Fruit fly (Drosophila melanogaster) whole organism, prepupa: Measurements from ENCODE around the gene CG9922.
A peak's percentile ranks its signal among the peaks of the same experiment; 100 is the strongest.

Experiments used
- CG10669 ChIP-seq: fragments of 200-800 bp; sonication (Bioruptor generic); optimal IDR thresholded peaks from 3 replicates; lab custom pipeline; 2018; ENCODE audit warnings: missing biosample characterization, mild to moderate bottlenecking, missing genetic modification characterization, moderate library complexity
- CG11294 ChIP-seq: fragments of 200-800 bp; sonication (Bioruptor generic); IDR thresholded peaks from 2 replicates; pipeline ENCODE4 v1.3.6; 2022; ENCODE audit warnings: missing biosample characterization, missing genetic modification characterization
- CG11762 ChIP-seq: fragments of 200-800 bp; sonication (Bioruptor generic); optimal IDR thresholded peaks from 3 replicates; lab custom pipeline; 2016; ENCODE audit warnings: missing biosample characterization, missing genetic modification characterization; ENCODE audit not compliant: insufficient read depth
- CG11902 ChIP-seq: fragments of 200-800 bp; sonication (Bioruptor generic); optimal IDR thresholded peaks from 3 replicates; lab custom pipeline; 2016; ENCODE audit warnings: missing biosample characterization, missing genetic modification characterization
- CG15336 ChIP-seq: fragments of 200-800 bp; sonication (Bioruptor generic); IDR thresholded peaks from 2 replicates; pipeline ENCODE4 v1.3.6; 2022; ENCODE audit warnings: missing biosample characterization, missing genetic modification characterization
- CG1621 ChIP-seq: fragments of 200-800 bp; sonication (Bioruptor generic); optimal IDR thresholded peaks from 3 replicates; lab custom pipeline; 2018; ENCODE audit warnings: missing biosample characterization, mild to moderate bottlenecking, missing genetic modification characterization
- CG16779 ChIP-seq: fragments of 200-800 bp; sonication (Bioruptor generic); optimal IDR thresholded peaks from 3 replicates; lab custom pipeline; 2017; ENCODE audit warnings: missing biosample characterization, mild to moderate bottlenecking, missing genetic modification characterization
- CG3032 ChIP-seq: fragments of 200-800 bp; optimal IDR thresholded peaks from 2 replicates; lab custom pipeline; 2019; ENCODE audit warnings: missing biosample characterization, mild to moderate bottlenecking, missing genetic modification characterization, moderate library complexity
- CG31627 ChIP-seq: fragments of 200-800 bp; sonication (Bioruptor generic); optimal IDR thresholded peaks from 3 replicates; lab custom pipeline; 2016; ENCODE audit warnings: missing biosample characterization, missing genetic modification characterization
- CG3919 ChIP-seq: fragments of 200-800 bp; sonication (Bioruptor generic); optimal IDR thresholded peaks from 3 replicates; lab custom pipeline; 2016; ENCODE audit warnings: missing biosample characterization, missing genetic modification characterization
- CG4318 ChIP-seq: fragments of 200-800 bp; sonication (Bioruptor generic); optimal IDR thresholded peaks from 3 replicates; lab custom pipeline; 2017; ENCODE audit warnings: missing biosample characterization, mild to moderate bottlenecking, missing genetic modification characterization
- CG6163 ChIP-seq: fragments of 200-800 bp; sonication (Bioruptor generic); IDR thresholded peaks from 3 replicates; pipeline ENCODE4 v1.3.6; 2022; ENCODE audit warnings: missing biosample characterization, missing genetic modification characterization
- CG6276 ChIP-seq: fragments of 200-800 bp; sonication (Bioruptor generic); optimal IDR thresholded peaks from 2 replicates; lab custom pipeline; 2017; ENCODE audit warnings: missing biosample characterization, mild to moderate bottlenecking, missing genetic modification characterization
- CG6792 ChIP-seq: fragments of 200-800 bp; sonication (Bioruptor generic); optimal IDR thresholded peaks from 3 replicates; lab custom pipeline; 2016; ENCODE audit warnings: missing biosample characterization, missing genetic modification characterization
- CG6808 ChIP-seq: fragments of 200-800 bp; sonication (Bioruptor generic); optimal IDR thresholded peaks from 3 replicates; lab custom pipeline; 2017; ENCODE audit warnings: missing biosample characterization, missing genetic modification characterization, mild to moderate bottlenecking, moderate library complexity, missing genetic modification reagents
- CG7368 ChIP-seq: fragments of 200-800 bp; sonication (Bioruptor generic); optimal IDR thresholded peaks from 3 replicates; lab custom pipeline; 2016; ENCODE audit warnings: missing biosample characterization, missing genetic modification characterization
- CG8319 ChIP-seq: fragments of 200-800 bp; sonication (Bioruptor generic); optimal IDR thresholded peaks from 3 replicates; lab custom pipeline; 2016; ENCODE audit warnings: missing biosample characterization, missing genetic modification characterization
- CG9139 ChIP-seq: fragments of 200-800 bp; sonication (Bioruptor generic); optimal IDR thresholded peaks from 3 replicates; lab custom pipeline; 2017; ENCODE audit warnings: missing biosample characterization, mild to moderate bottlenecking, missing genetic modification characterization
- Eip78C ChIP-seq: fragments of 200-800 bp; sonication (Bioruptor generic); peaks from one replicate; lab custom pipeline; 2016; ENCODE audit warnings: missing biosample characterization, missing genetic modification characterization
- Ets96B ChIP-seq: fragments of 200-800 bp; optimal IDR thresholded peaks from 2 replicates; lab custom pipeline; 2019; ENCODE audit warnings: missing biosample characterization, mild to moderate bottlenecking, missing genetic modification characterization, moderate library complexity
- Gug ChIP-seq: fragments of 200-800 bp; sonication (Bioruptor generic); IDR thresholded peaks from 2 replicates; pipeline ENCODE4 v1.3.6; 2022; ENCODE audit warnings: missing biosample characterization, missing genetic modification characterization
- Hr38 ChIP-seq: sonication (Bioruptor generic); optimal IDR thresholded peaks from 2 replicates; lab custom pipeline; 2016; ENCODE audit warnings: missing biosample characterization, missing genetic modification characterization
- Hr39 ChIP-seq: fragments of 200-800 bp; sonication (Bioruptor generic); optimal IDR thresholded peaks from 2 replicates; lab custom pipeline; 2016; ENCODE audit warnings: missing biosample characterization, missing genetic modification characterization
- Hr4 ChIP-seq: fragments of 200-800 bp; sonication (Bioruptor generic); optimal IDR thresholded peaks from 3 replicates; lab custom pipeline; 2016; ENCODE audit warnings: missing biosample characterization, missing genetic modification characterization
- Lpt ChIP-seq: fragments of 200-800 bp; sonication (Bioruptor generic); optimal IDR thresholded peaks from 3 replicates; lab custom pipeline; 2016; ENCODE audit warnings: missing biosample characterization, missing genetic modification characterization
- Met ChIP-seq: fragments of 200-800 bp; sonication (Bioruptor generic); optimal IDR thresholded peaks from 3 replicates; lab custom pipeline; 2016; ENCODE audit warnings: missing biosample characterization, missing genetic modification characterization
- OdsH ChIP-seq: fragments of 200-800 bp; sonication (Bioruptor generic); optimal IDR thresholded peaks from 3 replicates; lab custom pipeline; 2016; ENCODE audit warnings: missing biosample characterization, missing genetic modification characterization
- Sox14 ChIP-seq: fragments of 200-800 bp; sonication (Bioruptor generic); optimal IDR thresholded peaks from 3 replicates; lab custom pipeline; 2016; ENCODE audit warnings: missing biosample characterization, missing genetic modification characterization
- Sox15 ChIP-seq: fragments of 200-800 bp; sonication (Bioruptor generic); optimal IDR thresholded peaks from 3 replicates; lab custom pipeline; 2016; ENCODE audit warnings: missing biosample characterization, missing genetic modification characterization
- cyc ChIP-seq: fragments of 200-800 bp; sonication (Bioruptor generic); optimal IDR thresholded peaks from 3 replicates; lab custom pipeline; 2016; ENCODE audit warnings: missing biosample characterization, missing genetic modification characterization
- dac ChIP-seq: fragments of 200-800 bp; sonication (Bioruptor generic); optimal IDR thresholded peaks from 2 replicates; lab custom pipeline; 2017; ENCODE audit warnings: missing biosample characterization, mild to moderate bottlenecking, missing genetic modification characterization
- eg ChIP-seq: fragments of 200-800 bp; sonication (Bioruptor generic); IDR thresholded peaks from 3 replicates; pipeline ENCODE4 v1.3.6; 2022; ENCODE audit warnings: missing biosample characterization, missing genetic modification characterization
- esn ChIP-seq: fragments of 200-800 bp; sonication (Bioruptor generic); optimal IDR thresholded peaks from 2 replicates; lab custom pipeline; 2016; ENCODE audit warnings: missing biosample characterization, mild to moderate bottlenecking, missing genetic modification characterization, moderate library complexity
- fd85E ChIP-seq: fragments of 200-800 bp; sonication (Bioruptor generic); optimal IDR thresholded peaks from 3 replicates; lab custom pipeline; 2016; ENCODE audit warnings: missing biosample characterization, missing genetic modification characterization
- fkh ChIP-seq: fragments of 200-800 bp; sonication (Bioruptor generic); optimal IDR thresholded peaks from 3 replicates; lab custom pipeline; 2017; ENCODE audit warnings: missing biosample characterization, mild to moderate bottlenecking, missing genetic modification characterization, moderate library complexity
- lz ChIP-seq: fragments of 200-800 bp; sonication (Bioruptor generic); optimal IDR thresholded peaks from 3 replicates; lab custom pipeline; 2016; ENCODE audit warnings: missing biosample characterization, missing genetic modification characterization
- net ChIP-seq: fragments of 200-800 bp; sonication (Bioruptor generic); optimal IDR thresholded peaks from 3 replicates; lab custom pipeline; 2016; ENCODE audit warnings: missing biosample characterization, missing genetic modification characterization
- pdm3 ChIP-seq: fragments of 200-800 bp; sonication (Bioruptor generic); optimal IDR thresholded peaks from 3 replicates; lab custom pipeline; 2016; ENCODE audit warnings: missing biosample characterization, missing genetic modification characterization
- spab ChIP-seq: fragments of 200-800 bp; sonication (Bioruptor generic); optimal IDR thresholded peaks from 2 replicates; lab custom pipeline; 2017; ENCODE audit warnings: missing biosample characterization, mild to moderate bottlenecking, missing genetic modification characterization, missing genetic modification reagents
- ss ChIP-seq, 2 experiments: fragments of 200-800 bp; sonication (Bioruptor generic); optimal IDR thresholded peaks; 2 replicates in 1 of 2; 3 replicates in 1 of 2; lab custom pipeline; 2017 to 2018; ENCODE audit warnings: mild to moderate bottlenecking in 2 of 2, missing biosample characterization in 2 of 2, missing genetic modification characterization in 2 of 2, moderate library complexity in 1 of 2
- svp ChIP-seq: fragments of 200-800 bp; sonication (Bioruptor generic); peaks from one replicate; lab custom pipeline; 2016; ENCODE audit warnings: missing biosample characterization, missing genetic modification characterization
- topi ChIP-seq: fragments of 200-800 bp; sonication (Bioruptor generic); optimal IDR thresholded peaks from 3 replicates; lab custom pipeline; 2016; ENCODE audit warnings: missing biosample characterization, missing genetic modification characterization
- vri ChIP-seq: fragments of 200-800 bp; sonication (Bioruptor generic); optimal IDR thresholded peaks from 3 replicates; lab custom pipeline; 2016; ENCODE audit warnings: missing biosample characterization, mild to moderate bottlenecking, missing genetic modification characterization

Gene CG9922

DNA sequence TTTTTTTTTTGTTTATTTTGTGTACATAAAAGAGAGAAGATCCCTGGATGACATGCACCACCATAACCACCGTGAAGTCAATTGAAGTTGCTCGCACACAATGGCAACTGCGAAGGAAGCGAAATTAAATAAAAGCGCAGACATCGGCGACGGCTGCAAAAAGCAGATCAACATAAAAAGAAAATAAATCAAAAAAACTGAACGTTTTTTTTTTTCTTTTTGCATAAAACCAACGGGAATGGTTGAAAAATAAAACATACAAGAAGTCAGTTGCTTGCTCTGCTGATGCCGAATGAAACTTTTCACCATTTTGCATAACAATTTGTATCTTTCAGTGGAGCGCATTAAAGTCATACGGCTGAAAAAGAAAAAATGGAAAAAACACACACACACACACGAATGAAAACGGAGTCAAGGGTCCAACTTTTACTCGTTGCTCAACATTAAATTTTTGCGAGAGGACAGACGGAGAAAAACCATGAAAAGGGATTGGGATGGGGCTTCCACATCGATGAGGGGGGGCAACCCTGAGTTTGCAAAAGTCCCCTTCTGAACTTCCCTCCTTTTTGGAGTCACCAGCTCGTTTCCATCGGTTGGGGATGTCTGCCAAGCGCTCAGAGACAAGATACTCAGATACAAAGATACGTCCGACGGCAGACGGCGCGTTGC, 29.8 kb downstream of the CG9922 start (continued):
- TF ChIP-seq Hr38 (GFP tag; lab: Kevin White, UChicago) (no peak), cyc (GFP tag; lab: Kevin White, UChicago) (peak; percentile 55), OdsH (GFP tag; lab: Kevin White, UChicago) (peak; percentile 51), CG10669 (GFP tag; lab: Kevin White, UChicago) (peak; percentile 61), CG4318 (GFP tag; lab: Kevin White, UChicago) (no peak), Hr4 (GFP tag; lab: Kevin White, UChicago) (peak; percentile 52), spab (GFP tag; lab: Kevin White, UChicago) (peak; percentile 65), pdm3 (GFP tag; lab: Kevin White, UChicago) (peak; percentile 67), CG16779 (tag; lab: Kevin White, UChicago) (peak; percentile 74), esn (peak; percentile 56), CG7368 (peak; percentile 60), Met (peak; percentile 75), Gug (GFP tag; lab: Robert Waterston, UW) (no peak), eg (peak; percentile 72), CG6808 (peak; percentile 75), CG11762 (peak; percentile 50), Hr39 (GFP tag; lab: Kevin White, UChicago) (peak; percentile 75)

DNA sequence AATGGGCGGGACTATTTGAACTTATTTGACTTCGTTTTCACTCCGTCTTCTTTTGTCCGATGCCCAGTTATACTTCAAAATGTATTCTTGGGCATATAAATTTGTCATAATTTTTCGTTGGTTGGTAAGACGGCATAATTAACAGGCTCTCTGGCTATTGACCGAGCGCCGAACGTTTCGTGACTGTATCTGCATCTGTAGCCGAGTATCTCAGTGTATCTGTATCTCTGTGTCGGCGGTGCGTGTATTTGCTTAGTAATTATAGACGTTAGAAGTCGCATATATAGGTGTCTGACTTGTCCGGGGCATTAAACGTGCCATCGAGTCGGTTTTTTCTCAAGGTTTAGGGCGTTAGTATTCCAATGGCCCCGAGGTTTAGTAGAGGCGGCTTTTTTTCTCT, 31.0 kb downstream of the CG9922 start:
- TF ChIP-seq fkh (GFP tag; lab: Kevin White, UChicago), result peak; percentile 91
- no peak for TF ChIP-seq CG3919 (GFP tag; lab: Kevin White, UChicago)
- no peak for TF ChIP-seq fd85E (GFP tag; lab: Kevin White, UChicago)
- TF ChIP-seq CG3032 (tag; lab: Kevin White, UChicago), result no peak
- TF ChIP-seq CG1621 (tag; lab: Kevin White, UChicago), result no peak
- TF ChIP-seq CG6808, result no peak

DNA sequence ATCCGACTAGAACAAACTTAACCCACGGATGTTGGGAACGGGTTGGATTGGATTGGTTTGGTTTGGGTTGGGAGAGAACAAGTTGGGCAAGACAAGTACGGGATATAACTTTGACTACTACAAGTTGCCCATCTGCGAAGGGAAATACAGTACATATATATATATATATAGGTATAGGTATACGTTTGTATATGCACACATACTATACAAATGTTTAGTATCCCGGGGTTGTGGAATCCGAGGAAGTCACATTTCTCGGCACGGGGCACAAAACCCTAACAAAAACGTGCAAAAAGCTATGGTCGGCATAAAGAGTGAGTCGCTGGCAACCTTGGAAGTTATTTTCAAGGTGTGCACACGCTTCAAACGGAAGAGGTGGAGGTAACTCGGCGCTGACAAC, 32.4 kb downstream of the CG9922 start:
- TF ChIP-seq fkh (GFP tag; lab: Kevin White, UChicago) (no peak), Eip78C (GFP tag; lab: Kevin White, UChicago) (peak; percentile 29), CG10669 (GFP tag; lab: Kevin White, UChicago) (no peak), ss (GFP tag; optimal IDR thresholded peaks at IDR 0.05; lab: Kevin White, UChicago) (peak in 1 of 2 experiments; percentile 18), Ets96B (tag; lab: Kevin White, UChicago) (no peak)

DNA sequence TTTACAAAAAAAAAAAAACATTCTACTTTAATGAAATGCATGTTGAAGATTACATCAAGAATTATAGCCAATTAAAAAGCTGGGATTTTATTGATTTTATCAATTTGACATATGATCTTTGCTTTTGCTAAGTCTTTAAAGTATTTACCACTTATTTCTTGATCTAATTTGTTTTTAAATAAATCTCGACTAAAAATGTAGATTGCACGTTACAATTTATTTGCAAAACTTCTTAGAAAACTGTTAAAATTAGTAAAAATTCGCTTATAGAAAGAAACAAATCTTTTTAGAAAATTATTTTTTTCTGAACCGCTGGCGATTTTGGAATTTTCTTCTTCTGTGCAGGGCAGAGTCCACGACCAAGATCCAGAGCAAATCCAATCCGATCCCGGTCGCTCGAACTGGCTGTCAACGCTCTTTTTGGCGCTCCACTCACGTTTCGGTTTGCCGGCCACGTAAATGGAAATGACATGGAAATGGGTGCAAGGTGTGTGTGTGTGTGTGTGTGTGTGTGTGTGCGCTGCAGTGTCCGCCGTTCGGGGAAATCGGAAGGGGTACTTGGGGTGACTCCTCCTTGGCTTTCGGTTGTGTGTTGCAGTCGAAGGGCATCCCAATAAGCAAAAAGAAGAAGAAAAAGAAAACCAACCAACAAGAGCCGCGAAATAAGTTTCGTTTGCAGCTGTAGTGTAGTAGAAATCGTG, 33.9 kb downstream of the CG9922 start:
- TF ChIP-seq CG8319, result peak; percentile 37
- peak; percentile 36 for TF ChIP-seq CG11902 (GFP tag; lab: Kevin White, UChicago)
- no peak for TF ChIP-seq Ets96B (tag; lab: Kevin White, UChicago)
- peak; percentile 38 for TF ChIP-seq CG11762
- peak; percentile 30 for TF ChIP-seq Hr39 (GFP tag; lab: Kevin White, UChicago)
- peak; percentile 63 for TF ChIP-seq topi (GFP tag; lab: Kevin White, UChicago)
- TF ChIP-seq CG31627 (GFP tag; lab: Kevin White, UChicago), result peak; percentile 47
- peak; percentile 37 for TF ChIP-seq net (GFP tag; lab: Kevin White, UChicago)
- TF ChIP-seq vri, result no peak
- peak; percentile 47 for TF ChIP-seq Sox15 (GFP tag; lab: Kevin White, UChicago)
- TF ChIP-seq Sox14 (GFP tag; lab: Kevin White, UChicago), result peak; percentile 24
- 0 out of 3 replicates have a peak, but pooled peaks have one; percentile 34 for TF ChIP-seq CG6163 (GFP tag; lab: Robert Waterston, UW)
- no peak for TF ChIP-seq Lpt
- peak; percentile 41 for TF ChIP-seq CG6792
- peak; percentile 60 for TF ChIP-seq Met
- no peak for TF ChIP-seq dac (GFP tag; lab: Kevin White, UChicago)
- no peak for TF ChIP-seq Gug (GFP tag; lab: Robert Waterston, UW)
- no peak for TF ChIP-seq CG10669 (GFP tag; lab: Kevin White, UChicago)
- TF ChIP-seq lz (GFP tag; lab: Kevin White, UChicago), result peak; percentile 45
- no peak for TF ChIP-seq CG9139 (GFP tag; lab: Kevin White, UChicago)
- TF ChIP-seq svp, result peak; percentile 82
- TF ChIP-seq CG6276 (GFP tag; lab: Kevin White, UChicago), result no peak
- peak; percentile 38 for TF ChIP-seq cyc (GFP tag; lab: Kevin White, UChicago)
- TF ChIP-seq CG11294 (GFP tag; lab: Robert Waterston, UW), result no peak
- no peak for TF ChIP-seq CG15336 (GFP tag; lab: Robert Waterston, UW)
- TF ChIP-seq CG3032 (tag; lab: Kevin White, UChicago), result no peak
- no peak for TF ChIP-seq CG16779 (tag; lab: Kevin White, UChicago)
- peak; percentile 67 for TF ChIP-seq esn
- no peak for TF ChIP-seq fd85E (GFP tag; lab: Kevin White, UChicago)
